Fruit fly (Drosophila melanogaster) whole organism, wandering third instar larva: ENCODE measurements around the gene zf30C.

Source experiments
- Abd-B ChIP-seq: fragments of >200 bp; optimal IDR thresholded peaks from 2 replicates; lab custom pipeline; 2017; ENCODE audit warnings: missing biosample characterization, missing genetic modification characterization
- CG9705 ChIP-seq: fragments of 200-800 bp; sonication (Bioruptor generic); optimal IDR thresholded peaks from 2 replicates; lab custom pipeline; 2018; ENCODE audit warnings: missing biosample characterization, mild to moderate bottlenecking, missing genetic modification characterization
- CrebA ChIP-seq: fragments of 200-800 bp; sonication (Bioruptor generic); optimal IDR thresholded peaks from 2 replicates; lab custom pipeline; 2016; ENCODE audit warnings: missing biosample characterization, mild to moderate bottlenecking, missing genetic modification characterization, borderline replicate concordance
- Dfd ChIP-seq: fragments of >200 bp; optimal IDR thresholded peaks from 2 replicates; lab custom pipeline; 2017; ENCODE audit warnings: missing biosample characterization, missing genetic modification characterization
- Dif ChIP-seq: fragments of 200-275, 200-300 bp; sonication (Bioruptor generic); optimal IDR thresholded peaks from 2 replicates; lab custom pipeline; 2018; ENCODE audit warnings: missing biosample characterization, missing genetic modification characterization; ENCODE audit not compliant: partially characterized antibody
- Hnf4 ChIP-seq: fragments of 200-800 bp; sonication (Bioruptor generic); optimal IDR thresholded peaks from 2 replicates; lab custom pipeline; 2016; ENCODE audit warnings: missing biosample characterization, mild to moderate bottlenecking, missing genetic modification characterization
- Hr78 ChIP-seq: fragments of >200 bp; optimal IDR thresholded peaks from 2 replicates; lab custom pipeline; 2017; ENCODE audit warnings: missing biosample characterization, missing genetic modification characterization
- Hr83 ChIP-seq: fragments of 200-300 bp; sonication (Bioruptor generic); optimal IDR thresholded peaks from 2 replicates; lab custom pipeline; 2016; ENCODE audit warnings: missing biosample characterization, mild to moderate bottlenecking, missing genetic modification characterization, moderate library complexity; ENCODE audit not compliant: poor library complexity, severe bottlenecking
- Mio ChIP-seq: sonication (Bioruptor generic); optimal IDR thresholded peaks from 2 replicates; lab custom pipeline; 2016; ENCODE audit warnings: missing biosample characterization, missing genetic modification characterization
- Myc ChIP-seq: fragments of >200 bp; optimal IDR thresholded peaks from 2 replicates; lab custom pipeline; 2017
- N ChIP-seq: fragments of >200 bp; optimal IDR thresholded peaks from 2 replicates; lab custom pipeline; 2018; ENCODE audit warnings: missing biosample characterization, missing external identifiers, missing genetic modification characterization
- OdsH ChIP-seq: fragments of 200-800 bp; sonication (Bioruptor generic); optimal IDR thresholded peaks from 2 replicates; lab custom pipeline; 2016; ENCODE audit warnings: missing biosample characterization, mild to moderate bottlenecking, missing genetic modification characterization
- Rel ChIP-seq, 2 experiments: fragments of 200-800 bp; sonication (Bioruptor generic) in 1 of 2; optimal IDR thresholded peaks; 2 replicates in 1 of 2; 3 replicates in 1 of 2; lab custom pipeline; 2016 to 2019; ENCODE audit warnings: mild to moderate bottlenecking in 2 of 2, missing biosample characterization in 2 of 2, missing genetic modification characterization in 2 of 2, moderate library complexity in 1 of 2
- Sp1 ChIP-seq: fragments of 200-800 bp; sonication (Bioruptor generic); optimal IDR thresholded peaks from 3 replicates; lab custom pipeline; 2019; ENCODE audit warnings: missing biosample characterization, mild to moderate bottlenecking, missing genetic modification characterization, moderate library complexity
- Vsx2 ChIP-seq: fragments of 200-300, 225-300 bp; sonication (Bioruptor generic); optimal IDR thresholded peaks from 2 replicates; lab custom pipeline; 2018; ENCODE audit warnings: missing biosample characterization, missing genetic modification characterization; ENCODE audit not compliant: partially characterized antibody
- br ChIP-seq: fragments of 200-800 bp; sonication (Bioruptor generic); optimal IDR thresholded peaks from 2 replicates; lab custom pipeline; 2016; ENCODE audit warnings: missing biosample characterization, missing genetic modification characterization
- brk ChIP-seq: fragments of 200-800 bp; sonication (Bioruptor generic); optimal IDR thresholded peaks from 2 replicates; lab custom pipeline; 2016; ENCODE audit warnings: missing biosample characterization, mild to moderate bottlenecking, missing genetic modification characterization
- dl ChIP-seq, 2 experiments: fragments of 175-275, 200-275 bp in 1 of 2; fragments of 200-275 bp in 1 of 2; sonication (Bioruptor generic); optimal IDR thresholded peaks; lab custom pipeline; 2018; ENCODE audit warnings: mild to moderate bottlenecking in 2 of 2, missing biosample characterization in 2 of 2, missing genetic modification characterization in 2 of 2, moderate library complexity in 2 of 2; ENCODE audit not compliant: partially characterized antibody in 2 of 2, insufficient read depth in 1 of 2
- dmrt93B ChIP-seq: fragments of 200-800 bp; sonication (Bioruptor generic); optimal IDR thresholded peaks from 2 replicates; lab custom pipeline; 2018; ENCODE audit warnings: missing biosample characterization, mild to moderate bottlenecking, missing genetic modification characterization
- dsf ChIP-seq: sonication (Bioruptor generic); optimal IDR thresholded peaks from 2 replicates; lab custom pipeline; 2016; ENCODE audit warnings: missing biosample characterization, missing genetic modification characterization, borderline replicate concordance
- ey ChIP-seq: fragments of 200-800 bp; sonication (Bioruptor generic); optimal IDR thresholded peaks from 2 replicates; lab custom pipeline; 2016; ENCODE audit warnings: missing biosample characterization, missing genetic modification characterization
- foxo ChIP-seq, 2 experiments: fragments of 200-800 bp; sonication (Bioruptor generic); optimal IDR thresholded peaks; 2 replicates in 1 of 2; 3 replicates in 1 of 2; lab custom pipeline; 2016 to 2017; ENCODE audit warnings: missing biosample characterization in 2 of 2, missing genetic modification characterization in 2 of 2
- fru ChIP-seq: fragments of 200-800 bp; sonication (Bioruptor generic); optimal IDR thresholded peaks from 3 replicates; lab custom pipeline; 2016; ENCODE audit warnings: missing biosample characterization, mild to moderate bottlenecking, missing genetic modification characterization
- h ChIP-seq: fragments of 200-800 bp; sonication (Bioruptor generic); optimal IDR thresholded peaks from 3 replicates; lab custom pipeline; 2016; ENCODE audit warnings: missing biosample characterization, mild to moderate bottlenecking, missing genetic modification characterization
- jim ChIP-seq: fragments of 175-275, 200-325 bp; sonication (Bioruptor generic); optimal IDR thresholded peaks from 2 replicates; lab custom pipeline; 2016; ENCODE audit warnings: missing biosample characterization, mild to moderate bottlenecking, missing genetic modification characterization
- lola ChIP-seq: fragments of >200 bp; optimal IDR thresholded peaks from 2 replicates; lab custom pipeline; 2017; ENCODE audit warnings: missing biosample characterization, missing genetic modification characterization
- pan ChIP-seq: fragments of >200 bp; optimal IDR thresholded peaks from 2 replicates; lab custom pipeline; 2017
- psq ChIP-seq: fragments of 200-800 bp; sonication (Bioruptor generic); optimal IDR thresholded peaks from 3 replicates; lab custom pipeline; 2017; ENCODE audit warnings: missing biosample characterization, mild to moderate bottlenecking, missing genetic modification characterization, moderate library complexity
- rgr ChIP-seq: fragments of 200-800 bp; sonication (Bioruptor generic); optimal IDR thresholded peaks from 3 replicates; lab custom pipeline; 2016; ENCODE audit warnings: missing biosample characterization, mild to moderate bottlenecking, missing genetic modification characterization
- sv ChIP-seq: fragments of 200-800 bp; sonication (Bioruptor generic); optimal IDR thresholded peaks from 3 replicates; lab custom pipeline; 2016; ENCODE audit warnings: missing biosample characterization, missing genetic modification characterization
- tai ChIP-seq: sonication (Bioruptor generic); optimal IDR thresholded peaks from 2 replicates; lab custom pipeline; 2016; ENCODE audit warnings: missing biosample characterization, missing genetic modification characterization
- usp ChIP-seq: fragments of >200 bp; optimal IDR thresholded peaks from 2 replicates; lab custom pipeline; 2017; ENCODE audit warnings: missing biosample characterization, missing genetic modification characterization
- woc ChIP-seq: sonication (Bioruptor generic); optimal IDR thresholded peaks from 2 replicates; lab custom pipeline; 2016; ENCODE audit warnings: missing biosample characterization, mild to moderate bottlenecking, missing genetic modification characterization

The zf30C gene

dm6 chr2L:9782176-9782581 is 24.0 kb downstream of the zf30C start, which contains the start of gene IP3K1 (continued):
- TF ChIP-seq Hr83: peak; percentile 87
- no peak for TF ChIP-seq ey (GFP tag; lab: Kevin White, UChicago)
- TF ChIP-seq psq (GFP tag; lab: Kevin White, UChicago): no peak
- no peak for TF ChIP-seq Myc (lab: Kevin White, UChicago)
- TF ChIP-seq Rel (GFP tag; optimal IDR thresholded peaks at IDR 0.05; lab: Kevin White, UChicago): peak; percentile 64
- peak; percentile 83 for TF ChIP-seq Rel (tag; optimal IDR thresholded peaks at IDR 0.05; lab: Kevin White, UChicago)
- no peak for TF ChIP-seq pan
- TF ChIP-seq CG9705 (GFP tag; lab: Kevin White, UChicago): no peak
- TF ChIP-seq N: no peak
- TF ChIP-seq brk: no peak
- peak; percentile 57 for TF ChIP-seq rgr (GFP tag; lab: Kevin White, UChicago)
- TF ChIP-seq br (GFP tag; lab: Kevin White, UChicago): peak; percentile 67
- TF ChIP-seq dsf: no peak
- TF ChIP-seq Dfd (GFP tag; lab: Kevin White, UChicago): no peak
- TF ChIP-seq dmrt93B (GFP tag; lab: Kevin White, UChicago): no peak
- TF ChIP-seq woc: no peak
- no peak for TF ChIP-seq Hr78 (GFP tag; lab: Kevin White, UChicago)
- TF ChIP-seq fru: peak; percentile 54
- TF ChIP-seq Sp1: peak; percentile 68

- no peak for TF ChIP-seq dl (GFP tag; optimal IDR thresholded peaks at IDR 0.05; lab: Kevin White, UChicago; ENCODE audit: insufficient read depth in 1 of 2, partially characterized antibody in 2 of 2)
- TF ChIP-seq foxo (GFP tag; optimal IDR thresholded peaks at IDR 0.05; lab: Kevin White, UChicago): no peak
- peak; percentile 25 for TF ChIP-seq h (GFP tag; lab: Kevin White, UChicago)
- peak; percentile 67 for TF ChIP-seq Hr83
These were observed 25.0 kb downstream of the zf30C start for dm6 chr2L:9783130-9783529.

dm6 chr2L:9784468-9784867 is 26.3 kb downstream of the zf30C start:
- TF ChIP-seq Sp1 (no peak), dl (GFP tag; optimal IDR thresholded peaks at IDR 0.05; lab: Kevin White, UChicago; ENCODE audit: insufficient read depth in 1 of 2, partially characterized antibody in 2 of 2) (no peak), jim (GFP tag; lab: Kevin White, UChicago) (no peak), tai (no peak), CrebA (GFP tag; lab: Kevin White, UChicago) (no peak), fru (no peak), woc (no peak), Vsx2 (GFP tag; lab: Kevin White, UChicago) (no peak), h (GFP tag; lab: Kevin White, UChicago) (no peak), lola (GFP tag; lab: Kevin White, UChicago) (no peak), N (no peak), Dif (no peak), Mio (GFP tag; lab: Kevin White, UChicago) (no peak), usp (GFP tag; lab: Kevin White, UChicago) (no peak), Myc (lab: Kevin White, UChicago) (no peak), sv (GFP tag; lab: Kevin White, UChicago) (no peak), Hnf4 (no peak), Abd-B (GFP tag; lab: Kevin White, UChicago) (no peak)

- TF ChIP-seq foxo (GFP tag; optimal IDR thresholded peaks at IDR 0.05; lab: Kevin White, UChicago): peak in 1 of 2 experiments; percentile 12
- TF ChIP-seq Hnf4: peak; percentile 39
- peak; percentile 59 for TF ChIP-seq OdsH
- peak; percentile 59 for TF ChIP-seq Hr83
- no peak for TF ChIP-seq sv (GFP tag; lab: Kevin White, UChicago)
- no peak for TF ChIP-seq dmrt93B (GFP tag; lab: Kevin White, UChicago)
- TF ChIP-seq br (GFP tag; lab: Kevin White, UChicago): peak; percentile 69
- no peak for TF ChIP-seq woc
- TF ChIP-seq h (GFP tag; lab: Kevin White, UChicago): peak; percentile 29
- TF ChIP-seq rgr (GFP tag; lab: Kevin White, UChicago): peak; percentile 59
- TF ChIP-seq, all 38 proteins: peak for 7
These were observed 27.8 kb downstream of the zf30C start for dm6 chr2L:9785917-9786432.
